Fruit fly (Drosophila melanogaster) whole organism: ENCODE measurements around the gene CG32668.

Experiments used
- CG8478 ChIP-seq: fragments of >200 bp; optimal IDR thresholded peaks from 2 replicates; lab custom pipeline; 2018; ENCODE audit warnings: inconsistent platforms
- Dll ChIP-seq: fragments of >200 bp; optimal IDR thresholded peaks from 2 replicates; lab custom pipeline; 2017
- EcR ChIP-seq, 2 experiments: fragments of >200 bp; optimal IDR thresholded peaks; 2 replicates each; lab custom pipeline; 2017; ENCODE audit warnings: missing biosample characterization in 2 of 2, missing genetic modification characterization in 2 of 2, missing genetic modification reagents in 2 of 2
- pan ChIP-seq: fragments of >200 bp; optimal IDR thresholded peaks from 2 replicates; lab custom pipeline; 2017
- psq ChIP-seq: fragments of >200 bp; optimal IDR thresholded peaks from 2 replicates; lab custom pipeline; 2017
- usp ChIP-seq: fragments of >200 bp; optimal IDR thresholded peaks from 2 replicates; lab custom pipeline; 2017; ENCODE audit warnings: missing biosample characterization, missing genetic modification characterization, mixed read lengths

The CG32668 gene

DNA sequence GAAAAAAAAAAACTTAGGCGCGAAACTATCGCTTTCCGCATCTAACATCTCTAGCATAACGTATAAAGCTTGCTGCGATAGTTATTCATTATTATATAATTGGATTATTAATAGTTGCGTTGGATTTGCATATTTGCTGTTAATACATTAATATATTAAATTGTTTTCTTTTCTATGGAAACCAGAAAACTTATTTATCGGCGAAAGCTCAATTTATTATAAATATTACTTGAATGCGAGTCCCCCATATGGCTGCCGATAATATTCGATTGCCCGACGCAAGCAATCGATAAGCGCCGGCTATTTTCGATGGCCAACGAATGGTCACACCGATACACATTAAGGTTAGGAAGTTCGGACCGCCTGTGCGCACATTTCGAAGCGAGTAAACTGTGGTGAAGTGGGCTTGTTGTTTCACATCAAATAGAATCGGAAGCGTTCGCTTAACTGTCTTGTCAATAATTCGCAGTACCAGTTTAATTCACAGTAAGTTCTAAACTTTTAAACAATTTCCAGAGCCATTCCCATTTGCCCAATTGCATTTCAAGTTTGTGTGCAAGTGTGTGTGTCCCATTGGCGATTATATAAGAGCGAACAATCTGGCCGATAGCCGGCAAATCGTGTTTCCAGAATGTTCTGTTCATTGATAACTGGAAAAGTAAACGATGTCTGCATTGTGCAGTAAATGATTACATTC lies 51.3 kb downstream of the CG32668 start, which contains the start of gene Hsp60A:
Hsp60A (plus strand) TSS at position 335 of the 697 bp plus-strand sequence.
- TF ChIP-seq CG8478 (lab: Kevin White, UChicago) = no peak
- TF ChIP-seq psq (lab: Kevin White, UChicago) = no peak
- TF ChIP-seq EcR (GFP tag; optimal IDR thresholded peaks at IDR 0.05; lab: Kevin White, UChicago) = no peak
- no peak for TF ChIP-seq pan (lab: Kevin White, UChicago)
- TF ChIP-seq usp (GFP tag; lab: Kevin White, UChicago) = no peak
- no peak for TF ChIP-seq Dll (lab: Kevin White, UChicago)
